Fruit fly (Drosophila melanogaster): ENCODE data around the gene pelo.

DNA sequence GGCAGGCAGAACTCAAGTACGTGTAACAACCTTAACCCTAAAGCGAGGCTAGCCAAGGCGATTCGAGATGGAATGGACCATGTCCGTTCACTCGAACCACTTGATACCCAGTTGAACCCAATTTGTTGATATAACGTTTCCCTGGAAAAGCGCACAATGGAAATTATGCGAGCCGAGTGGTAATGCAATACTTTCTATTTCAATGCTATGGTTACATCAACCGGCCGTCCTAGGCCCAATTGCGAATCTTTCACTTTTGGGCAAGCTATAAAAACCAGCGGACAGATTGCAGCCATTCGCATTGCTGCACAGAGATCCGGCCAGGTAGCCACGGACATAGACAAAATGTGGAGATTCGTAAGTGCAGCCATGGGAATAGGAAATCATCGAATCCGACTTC is 44.3 kb upstream of the pelo start, which contains the start of gene CG33299:
- TF ChIP-seq topi (GFP tag; optimal IDR thresholded peaks at IDR 0.05) (no peak), CG6163 (GFP tag; IDR thresholded peaks at IDR 0.05) (no peak), esn (GFP tag; optimal IDR thresholded peaks at IDR 0.05) (no peak), CG16779 (tag; optimal IDR thresholded peaks at IDR 0.05) (no peak), CG9139 (GFP tag; optimal IDR thresholded peaks at IDR 0.05) (no peak), cyc (GFP tag; optimal IDR thresholded peaks at IDR 0.05) (no peak), CG11902 (GFP tag; optimal IDR thresholded peaks at IDR 0.05) (no peak), Lpt (GFP tag; optimal IDR thresholded peaks at IDR 0.05) (no peak), fd59A (GFP tag; optimal IDR thresholded peaks at IDR 0.05) (no peak), Hr38 (GFP tag; optimal IDR thresholded peaks at IDR 0.05) (no peak), Eip93F (GFP tag; optimal IDR thresholded peaks at IDR 0.05) (no peak)
